Worm (Caenorhabditis elegans) whole organism, late embryonic: ENCODE data around the gene tag-131.
"Not testable (repeated sequence)": the region's sequence is repeated elsewhere in the genome, so short reads cannot be mapped to it uniquely, and the experiment has no call there.

Experiments used
- K09A11.1 ChIP-seq: sonication (generic microtip); optimal IDR thresholded peaks from 2 replicates; lab custom pipeline; 2017; ENCODE audit warnings: antibody characterized with exemption, mild to moderate bottlenecking, missing genetic modification characterization, missing compliant biosample characterization; ENCODE audit not compliant: insufficient read depth
- fax-1 ChIP-seq: sonication (generic microtip); optimal IDR thresholded peaks from 2 replicates; lab custom pipeline; 2016; ENCODE audit warnings: missing genotype, missing genetic modification characterization, missing compliant biosample characterization
- fkh-10 ChIP-seq: fragments of 150-350 bp; optimal IDR thresholded peaks from 2 replicates; lab custom pipeline; 2014; ENCODE audit warnings: missing biosample characterization, missing genetic modification reagents, missing genetic modification characterization
- gmeb-2 ChIP-seq: sonication (generic microtip); optimal IDR thresholded peaks from 2 replicates; lab custom pipeline; 2016; ENCODE audit warnings: missing genetic modification characterization, inconsistent platforms, missing compliant biosample characterization
- hlh-6 ChIP-seq: sonication (generic microtip); optimal IDR thresholded peaks from 2 replicates; lab custom pipeline; 2016; ENCODE audit warnings: missing genotype, missing genetic modification characterization, missing compliant biosample characterization
- lin-11 ChIP-seq: fragments of 200-800 bp; sonication (Bioruptor generic); optimal IDR thresholded peaks from 2 replicates; lab custom pipeline; 2018; ENCODE audit warnings: mild to moderate bottlenecking, missing genetic modification characterization, missing compliant biosample characterization
- nfya-1 ChIP-seq: sonication (generic microtip); optimal IDR thresholded peaks from 2 replicates; lab custom pipeline; 2017; ENCODE audit warnings: missing genetic modification characterization, mild to moderate bottlenecking, missing compliant biosample characterization, antibody characterized with exemption, moderate library complexity
- nhr-11 ChIP-seq: fragments of 150-350 bp; optimal IDR thresholded peaks from 2 replicates; lab custom pipeline; 2014; ENCODE audit warnings: missing biosample characterization, missing genetic modification characterization
- npax-4 ChIP-seq: sonication (generic microtip); optimal IDR thresholded peaks from 2 replicates; lab custom pipeline; 2016; ENCODE audit warnings: missing genetic modification characterization, missing compliant biosample characterization
- odd-2 ChIP-seq: sonication (generic microtip); optimal IDR thresholded peaks from 2 replicates; lab custom pipeline; 2017; ENCODE audit warnings: antibody characterized with exemption, mild to moderate bottlenecking, missing genetic modification characterization, missing compliant biosample characterization
- unc-55 ChIP-seq: sonication (generic microtip); optimal IDR thresholded peaks from 2 replicates; lab custom pipeline; 2017; ENCODE audit warnings: missing biosample characterization, missing genetic modification reagents, missing genetic modification characterization

DNA sequence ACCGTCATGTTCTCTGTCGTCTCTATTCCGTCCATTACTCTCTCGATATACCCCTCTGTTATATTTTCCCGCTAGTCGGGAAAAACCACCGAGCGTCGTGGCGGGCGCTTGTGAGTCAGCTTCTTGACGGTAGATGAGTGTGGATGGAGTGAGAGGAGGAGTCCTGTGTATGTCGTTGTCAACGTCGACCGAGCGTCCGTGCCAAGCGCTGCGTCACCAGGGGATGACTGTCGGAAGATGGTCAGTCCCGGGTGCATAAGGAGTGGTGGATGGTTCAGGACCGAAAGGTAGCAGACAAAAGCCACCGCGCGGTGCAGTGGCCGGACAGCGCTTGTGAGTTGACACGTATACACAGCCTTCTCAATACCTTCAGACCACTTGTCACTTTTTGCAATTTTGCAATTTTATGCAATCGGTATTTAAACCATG, 51.9 kb downstream of the tag-131 start:
- not testable (repeated sequence) for TF ChIP-seq odd-2 (tag; lab: Kevin White, UChicago); npax-4 (tag; lab: Kevin White, UChicago); nhr-11 (tag; lab: Kevin White, UChicago); unc-55 (GFP tag; lab: Kevin White, UChicago); fkh-10 (GFP tag; lab: Kevin White, UChicago); K09A11.1
- TF ChIP-seq fax-1 (tag; lab: Kevin White, UChicago) (peak; percentile 20), hlh-6 (tag; lab: Kevin White, UChicago) (peak; percentile 74), gmeb-2 (tag; lab: Kevin White, UChicago) (peak; percentile 52), lin-11 (tag; lab: Kevin White, UChicago) (peak; percentile 48), nfya-1 (tag; lab: Kevin White, UChicago) (peak; percentile 26)
